Worm (Caenorhabditis elegans): ENCODE results near the gene C03B1.17.

ce11 chrX:6360077-6360476 is 13.4 kb upstream of the C03B1.17 start:
- no peak for TF ChIP-seq B0310.2 (tag; optimal IDR thresholded peaks at IDR 0.05)
- TF ChIP-seq sea-1 (GFP tag; conservative IDR thresholded peaks at IDR 0.05): no peak
- no peak for TF ChIP-seq ama-1 (optimal IDR thresholded peaks at IDR 0.05)
- no peak for TF ChIP-seq aly-1 (tag; optimal IDR thresholded peaks at IDR 0.05)
- TF ChIP-seq scrt-1 (GFP tag; IDR thresholded peaks at IDR 0.05): no peak
- no peak for TF ChIP-seq ceh-36 (tag; optimal IDR thresholded peaks at IDR 0.05)
- no peak for TF ChIP-seq ceh-13 (GFP tag; optimal IDR thresholded peaks at IDR 0.05)
- no peak for TF ChIP-seq hmg-4 (GFP tag; optimal IDR thresholded peaks at IDR 0.05)
- no peak for TF ChIP-seq ets-7 (tag; optimal IDR thresholded peaks at IDR 0.05)
- TF ChIP-seq pes-1 (GFP tag; IDR thresholded peaks at IDR 0.05): no peak
- no peak for TF ChIP-seq hnd-1 (tag; optimal IDR thresholded peaks at IDR 0.05)
- no peak for TF ChIP-seq hmbx-1 (tag; optimal IDR thresholded peaks at IDR 0.05)
